Worm (Caenorhabditis elegans) whole organism, young adult: ENCODE measurements around the gene gur-3.

Experiments used
- Y67H2A.10 ChIP-seq: fragments of 200-800 bp; sonication (Bioruptor generic); conservative IDR thresholded peaks from 2 replicates; pipeline ENCODE4 v1.3.6; 2022; ENCODE audit warnings: missing genetic modification reagents, missing genetic modification characterization, missing compliant biosample characterization
- ceh-100 ChIP-seq: fragments of 200-800 bp; sonication (Bioruptor generic); IDR thresholded peaks from 2 replicates; pipeline ENCODE4 v1.3.6; 2022; ENCODE audit warnings: missing genetic modification reagents, missing genetic modification characterization, missing compliant biosample characterization
- madf-10 ChIP-seq: sonication (generic microtip); optimal IDR thresholded peaks from 2 replicates; lab custom pipeline; 2016; ENCODE audit warnings: mild to moderate bottlenecking, missing genetic modification characterization, missing compliant biosample characterization

DNA sequence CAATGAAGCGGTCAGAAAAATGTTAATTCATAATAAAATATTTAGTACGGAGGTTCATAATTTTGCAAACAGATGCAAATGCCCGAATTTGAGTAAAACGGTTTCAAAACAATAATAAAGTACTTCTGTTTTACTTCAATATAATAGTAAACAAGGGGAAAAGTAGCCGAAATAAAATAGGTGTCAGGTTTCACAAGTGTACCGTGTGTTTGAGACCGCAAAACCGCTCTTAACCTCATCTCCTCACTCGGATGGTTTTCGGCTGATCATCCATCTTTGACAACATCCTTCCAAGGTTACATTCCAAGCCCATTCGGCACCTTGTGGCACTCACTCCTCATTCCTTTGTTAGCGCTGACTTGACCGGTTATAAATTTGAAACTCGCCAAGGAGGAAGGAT, 31.3 kb upstream of the gur-3 start:
- TF ChIP-seq ceh-100 (GFP tag; lab: Robert Waterston, UW) (no peak), Y67H2A.10 (GFP tag; lab: Robert Waterston, UW) (no peak), madf-10 (no peak)
